Worm (Caenorhabditis elegans) whole organism, L1 larva: ENCODE measurements around the gene sfrp-1.
"Not testable (repeated sequence)": the region's sequence is repeated elsewhere in the genome, so short reads cannot be mapped to it uniquely, and the experiment has no call there.

ENCODE experiments used
- blmp-1 ChIP-seq: fragments of 150-350 bp; optimal IDR thresholded peaks from 2 replicates; lab custom pipeline; 2014; ENCODE audit warnings: missing biosample characterization, missing genetic modification characterization
- ceh-90 ChIP-seq: sonication (generic microtip); optimal IDR thresholded peaks from 2 replicates; lab custom pipeline; 2016; ENCODE audit warnings: missing genetic modification characterization, missing compliant biosample characterization
- egl-27 ChIP-seq, 2 experiments: fragments of 150-350 bp in 1 of 2; sonication (generic microtip); optimal IDR thresholded peaks; 3 replicates each; lab custom pipeline; 2017 to 2018; ENCODE audit warnings: missing biosample characterization in 2 of 2, missing genetic modification characterization in 2 of 2, missing genetic modification reagents in 2 of 2
- fkh-10 ChIP-seq: sonication (generic microtip); optimal IDR thresholded peaks from 2 replicates; lab custom pipeline; 2017; ENCODE audit warnings: missing biosample characterization, missing genetic modification reagents, missing genetic modification characterization
- fkh-8 ChIP-seq: sonication (generic microtip); optimal IDR thresholded peaks from 2 replicates; lab custom pipeline; 2016; ENCODE audit warnings: mild to moderate bottlenecking, missing genetic modification characterization, missing compliant biosample characterization
- lir-3 ChIP-seq: sonication (generic microtip); optimal IDR thresholded peaks from 2 replicates; lab custom pipeline; 2016; ENCODE audit warnings: mild to moderate bottlenecking, missing genetic modification characterization, moderate library complexity, missing compliant biosample characterization; ENCODE audit not compliant: poor library complexity
- nhr-71 ChIP-seq: sonication (generic microtip); optimal IDR thresholded peaks from 2 replicates; lab custom pipeline; 2016; ENCODE audit warnings: mild to moderate bottlenecking, missing genetic modification characterization, moderate library complexity, missing compliant biosample characterization
- skn-1 ChIP-seq: fragments of 150-350 bp; optimal IDR thresholded peaks from 2 replicates; lab custom pipeline; 2014; ENCODE audit warnings: missing biosample characterization, missing genetic modification characterization
- sox-4 ChIP-seq: sonication (generic microtip); optimal IDR thresholded peaks from 2 replicates; lab custom pipeline; 2016; ENCODE audit warnings: missing genetic modification characterization, missing compliant biosample characterization
- vab-15 ChIP-seq: sonication (generic microtip); optimal IDR thresholded peaks from 2 replicates; lab custom pipeline; 2017; ENCODE audit warnings: missing genotype, mild to moderate bottlenecking, missing genetic modification characterization, missing compliant biosample characterization
- zip-4 ChIP-seq: fragments of 200-800 bp; sonication (Bioruptor generic); optimal IDR thresholded peaks from 2 replicates; lab custom pipeline; 2018; ENCODE audit warnings: mild to moderate bottlenecking, missing genetic modification characterization, moderate library complexity, missing compliant biosample characterization

sfrp-1 gene

ce11 chrIV:6361668-6362067, 40.6 kb downstream of the sfrp-1 start, which contains the start of gene Y73B6BL.47:
Y73B6BL.47 (plus strand) TSS chrIV:6361968.
- no peak for TF ChIP-seq sox-4
- no peak for TF ChIP-seq egl-27 (tag; optimal IDR thresholded peaks at IDR 0.05; lab: Kevin White, UChicago)
- TF ChIP-seq skn-1 = no peak
- no peak for TF ChIP-seq zip-4 (GFP tag; lab: Kevin White, UChicago)
- TF ChIP-seq fkh-10 = no peak
- no peak for TF ChIP-seq nhr-71 (tag; lab: Kevin White, UChicago)
- no peak for TF ChIP-seq vab-15
- no peak for TF ChIP-seq fkh-8 (tag; lab: Kevin White, UChicago)
- TF ChIP-seq, all 84 proteins: peak for 0

- not testable (repeated sequence) for TF ChIP-seq lir-3, blmp-1, ceh-90 (tag; lab: Kevin White, UChicago)
Observed at ce11 chrIV:6347213-6347612, 55.0 kb downstream of the sfrp-1 start, which contains the start of gene Y73B6BL.289. Y73B6BL.289 (plus strand) TSS chrIV:6347513.
